Worm (Caenorhabditis elegans): ENCODE results near the gene gpcp-1.

gpcp-1 gene

ce11 chrX:3091119-3091746, 19.2 kb downstream of the gpcp-1 start:
- TF ChIP-seq nhr-11 (tag; optimal IDR thresholded peaks at IDR 0.05) (no peak), lin-38 (GFP tag; IDR thresholded peaks at IDR 0.05) (no peak), mxl-2 (GFP tag; conservative IDR thresholded peaks at IDR 0.05) (no peak), egl-27 (tag; optimal IDR thresholded peaks at IDR 0.05) (no peak), vab-7 (GFP tag; IDR thresholded peaks at IDR 0.05) (no peak), nhr-10 (tag; optimal IDR thresholded peaks at IDR 0.05) (no peak), mxl-3 (GFP tag; optimal IDR thresholded peaks at IDR 0.05) (no peak), lim-7 (GFP tag; IDR thresholded peaks at IDR 0.05) (no peak), F49E8.2 (tag; optimal IDR thresholded peaks at IDR 0.05; ENCODE audit: borderline replicate concordance) (no peak), nhr-25 (tag; optimal IDR thresholded peaks at IDR 0.05; ENCODE audit: borderline replicate concordance, insufficient read depth) (no peak), zfp-3 (GFP tag; conservative IDR thresholded peaks at IDR 0.05) (no peak), nhr-102 (tag; optimal IDR thresholded peaks at IDR 0.05) (no peak), unc-62 (GFP tag; optimal IDR thresholded peaks at IDR 0.05 in 1 of 2) (peak in 1 of 2 experiments; percentile 90), unc-62 (tag; optimal IDR thresholded peaks at IDR 0.05) (no peak), aha-1 (tag) (peak; percentile 82), Y75B8A.6 (GFP tag; IDR thresholded peaks at IDR 0.05) (no peak)

- TF ChIP-seq ceh-20 (GFP tag; IDR thresholded peaks at IDR 0.05): no peak
- TF ChIP-seq nhr-237 (tag; optimal IDR thresholded peaks at IDR 0.05): no peak
- TF ChIP-seq sdz-12 (GFP tag; optimal IDR thresholded peaks at IDR 0.05): no peak
- TF ChIP-seq F44E2.7 (GFP tag; IDR thresholded peaks at IDR 0.05): no peak
- TF ChIP-seq lsy-2 (tag; optimal IDR thresholded peaks at IDR 0.05): peak in 1 of 2 experiments; percentile 40
- peak; percentile 69 for TF ChIP-seq mep-1 (tag; optimal IDR thresholded peaks at IDR 0.05)
- no peak for TF ChIP-seq ceh-62 (tag; optimal IDR thresholded peaks at IDR 0.05)
- no peak for TF ChIP-seq ces-1 (GFP tag; optimal IDR thresholded peaks at IDR 0.05)
- no peak for TF ChIP-seq tag-97 (GFP tag; IDR thresholded peaks at IDR 0.05)
- TF ChIP-seq mdl-1 (tag; optimal IDR thresholded peaks at IDR 0.05): peak; percentile 31 to 78
- TF ChIP-seq dve-1 (tag; optimal IDR thresholded peaks at IDR 0.05; ENCODE audit: insufficient read depth): peak; percentile 72
- TF ChIP-seq lin-38 (GFP tag; IDR thresholded peaks at IDR 0.05): no peak
- no peak for TF ChIP-seq jun-1 (tag; optimal IDR thresholded peaks at IDR 0.05)
- TF ChIP-seq madf-5 (GFP tag; IDR thresholded peaks at IDR 0.05): no peak
- TF ChIP-seq R02D3.7 (tag; optimal IDR thresholded peaks at IDR 0.05): no peak
- no peak for TF ChIP-seq snpc-4 (tag; optimal IDR thresholded peaks at IDR 0.05)
- peak; percentile 55 for TF ChIP-seq T26A8.4 (GFP tag; IDR thresholded peaks at IDR 0.05)
- TF ChIP-seq nhr-41 (GFP tag; IDR thresholded peaks at IDR 0.05): no peak
- no peak for TF ChIP-seq egl-27 (tag; optimal IDR thresholded peaks at IDR 0.05)
- 0 out of 2 replicates have a peak, but pooled peaks have one; percentile 26 for TF ChIP-seq mxl-2 (GFP tag; conservative IDR thresholded peaks at IDR 0.05)
- no peak for TF ChIP-seq nhr-42 (GFP tag; IDR thresholded peaks at IDR 0.05)
- TF ChIP-seq nhr-10 (tag; optimal IDR thresholded peaks at IDR 0.05): peak; percentile 29
- TF ChIP-seq nhr-28 (tag; optimal IDR thresholded peaks at IDR 0.05): peak; percentile 80
- no peak for TF ChIP-seq zip-2 (tag; optimal IDR thresholded peaks at IDR 0.05)
- TF ChIP-seq lin-13 (GFP tag; optimal IDR thresholded peaks at IDR 0.05): no peak
- no peak for TF ChIP-seq Y75B8A.6 (GFP tag; IDR thresholded peaks at IDR 0.05)
- TF ChIP-seq mdt-29 (GFP tag; IDR thresholded peaks at IDR 0.05): no peak
- 0 out of 2 replicates have a peak, but pooled peaks have one; percentile 46 for TF ChIP-seq php-3 (GFP tag; IDR thresholded peaks at IDR 0.05)
- TF ChIP-seq T20F7.1 (GFP tag; optimal IDR thresholded peaks at IDR 0.05): no peak
- TF ChIP-seq pha-4 (GFP tag; IDR thresholded peaks at IDR 0.05): no peak
- no peak for TF ChIP-seq pha-4 (tag; optimal IDR thresholded peaks at IDR 0.05)
- no peak for TF ChIP-seq egl-43 (GFP tag; IDR thresholded peaks at IDR 0.05)
- peak; percentile 60 for TF ChIP-seq dmd-6 (GFP tag; IDR thresholded peaks at IDR 0.05)
- no peak for TF ChIP-seq nhr-6 (tag; optimal IDR thresholded peaks at IDR 0.05)
- TF ChIP-seq duxl-1 (tag; optimal IDR thresholded peaks at IDR 0.05; ENCODE audit: poor library complexity): no peak
- no peak for TF ChIP-seq nhr-76 (tag; optimal IDR thresholded peaks at IDR 0.05)
- TF ChIP-seq unc-62 (GFP tag; optimal IDR thresholded peaks at IDR 0.05 in 1 of 2): peak in 1 of 2 experiments; percentile 91
- TF ChIP-seq unc-62 (tag; optimal IDR thresholded peaks at IDR 0.05): no peak
- peak; percentile 38 for TF ChIP-seq ama-1 (optimal IDR thresholded peaks at IDR 0.05)
- no peak for TF ChIP-seq zfp-2 (tag; optimal IDR thresholded peaks at IDR 0.05)
Measured at ce11 chrX:3089894-3090414, 20.5 kb downstream of the gpcp-1 start.

Measured in whole organism, L4 larva.